Fruit fly (Drosophila melanogaster) whole organism, embryonic: ENCODE results near the gene p38b.
A peak's percentile ranks its signal among the peaks of the same experiment; 100 is the strongest.

ENCODE experiments used
- CG11093 ChIP-seq: fragments of 200-800 bp; sonication (Bioruptor generic); IDR thresholded peaks from 3 replicates; pipeline ENCODE4 v1.3.6; 2022; ENCODE audit warnings: missing biosample characterization, missing genetic modification characterization
- CG11560 ChIP-seq: fragments of 200-800 bp; sonication (Bioruptor generic); IDR thresholded peaks from 3 replicates; pipeline ENCODE4 v1.3.6; 2022; ENCODE audit warnings: missing biosample characterization, missing genetic modification characterization
- CG1233 ChIP-seq: fragments of 200-800 bp; sonication (Bioruptor generic); optimal IDR thresholded peaks from 4 replicates; lab custom pipeline; 2018; ENCODE audit warnings: missing biosample characterization, mild to moderate bottlenecking, missing genetic modification characterization
- CG13424 ChIP-seq: fragments of 200-800 bp; sonication (Bioruptor generic); optimal IDR thresholded peaks from 2 replicates; lab custom pipeline; 2019; ENCODE audit warnings: missing biosample characterization, mild to moderate bottlenecking, missing genetic modification characterization, moderate library complexity
- CG14050 ChIP-seq: fragments of 200-800 bp; sonication (Bioruptor generic); IDR thresholded peaks from 3 replicates; pipeline ENCODE4 v1.3.6; 2022; ENCODE audit warnings: missing biosample characterization, missing genetic modification characterization
- CG14441 ChIP-seq: fragments of 200-800 bp; sonication (Bioruptor generic); IDR thresholded peaks from 2 replicates; pipeline ENCODE4 v1.3.6; 2022; ENCODE audit warnings: missing biosample characterization, missing genetic modification characterization
- CG14710 ChIP-seq: fragments of 200-800 bp; sonication (Bioruptor generic); optimal IDR thresholded peaks from 3 replicates; lab custom pipeline; 2019; ENCODE audit warnings: missing biosample characterization, mild to moderate bottlenecking, missing genetic modification characterization, moderate library complexity
- CG16863 ChIP-seq: fragments of 200-800 bp; sonication (Bioruptor generic); optimal IDR thresholded peaks from 3 replicates; lab custom pipeline; 2016; ENCODE audit warnings: missing biosample characterization, missing genetic modification characterization
- CG2116 ChIP-seq: fragments of 200-800 bp; sonication (Bioruptor generic); optimal IDR thresholded peaks from 3 replicates; lab custom pipeline; 2018; ENCODE audit warnings: missing biosample characterization, mild to moderate bottlenecking, missing genetic modification characterization
- CG2889 ChIP-seq: fragments of 200-800 bp; sonication (Bioruptor generic); IDR thresholded peaks from 3 replicates; pipeline ENCODE4 v1.3.6; 2022; ENCODE audit warnings: missing biosample characterization, missing genetic modification characterization
- CG3407 ChIP-seq: fragments of 200-800 bp; sonication (Bioruptor generic); optimal IDR thresholded peaks from 2 replicates; lab custom pipeline; 2018; ENCODE audit warnings: missing biosample characterization, mild to moderate bottlenecking, missing genetic modification characterization
- CG3847 ChIP-seq: fragments of 200-800 bp; sonication (Bioruptor generic); IDR thresholded peaks from 2 replicates; pipeline ENCODE4 v1.3.6; 2022; ENCODE audit warnings: missing biosample characterization, missing genetic modification characterization
- CG4424 ChIP-seq: fragments of 200-800 bp; sonication (Bioruptor generic); optimal IDR thresholded peaks from 3 replicates; lab custom pipeline; 2016; ENCODE audit warnings: missing biosample characterization, missing genetic modification characterization
- CG6272 ChIP-seq: fragments of 200-800 bp; sonication (Bioruptor generic); IDR thresholded peaks from 2 replicates; pipeline ENCODE4 v1.3.6; 2022; ENCODE audit warnings: missing biosample characterization, missing genetic modification characterization
- CG7987 ChIP-seq: fragments of 200-800 bp; sonication (Bioruptor generic); optimal IDR thresholded peaks from 2 replicates; lab custom pipeline; 2018; ENCODE audit warnings: missing biosample characterization, mild to moderate bottlenecking, missing genetic modification characterization, moderate library complexity
- CG8765 ChIP-seq: fragments of 200-800 bp; sonication (Bioruptor generic); IDR thresholded peaks from 2 replicates; pipeline ENCODE4 v1.3.6; 2022; ENCODE audit warnings: missing biosample characterization, missing genetic modification characterization
- CG9727 ChIP-seq: fragments of 200-800 bp; sonication (Bioruptor generic); optimal IDR thresholded peaks from 3 replicates; lab custom pipeline; 2017; ENCODE audit warnings: missing biosample characterization, mild to moderate bottlenecking, missing genetic modification characterization
- CHES-1-like ChIP-seq: fragments of 200-800 bp; sonication (Bioruptor generic); optimal IDR thresholded peaks from 2 replicates; lab custom pipeline; 2016; ENCODE audit warnings: missing biosample characterization, missing genetic modification characterization
- CrebB ChIP-seq: fragments of 200-800 bp; sonication (Bioruptor generic); optimal IDR thresholded peaks from 3 replicates; lab custom pipeline; 2018; ENCODE audit warnings: missing biosample characterization, mild to moderate bottlenecking, missing genetic modification characterization
- Dbx ChIP-seq: fragments of 200-800 bp; sonication (Bioruptor generic); IDR thresholded peaks from 3 replicates; pipeline ENCODE4 v1.3.6; 2022; ENCODE audit warnings: missing biosample characterization, missing genetic modification characterization
- Eip74EF ChIP-seq, 2 experiments: fragments of 200-800 bp in 1 of 2; fragments of >200 bp in 1 of 2; sonication (Bioruptor generic) in 1 of 2; optimal IDR thresholded peaks; 2 replicates each; lab custom pipeline; 2017 to 2019; ENCODE audit warnings: missing biosample characterization in 2 of 2, missing genetic modification characterization in 2 of 2, mild to moderate bottlenecking in 1 of 2, moderate library complexity in 1 of 2
- Ets97D ChIP-seq: fragments of 200-800 bp; sonication (Bioruptor generic); optimal IDR thresholded peaks from 3 replicates; lab custom pipeline; 2016; ENCODE audit warnings: missing biosample characterization, missing genetic modification characterization
- Fer1 ChIP-seq: fragments of 200-800 bp; sonication (Bioruptor generic); optimal IDR thresholded peaks from 2 replicates; lab custom pipeline; 2017; ENCODE audit warnings: missing biosample characterization, mild to moderate bottlenecking, missing genetic modification characterization
- Fer3 ChIP-seq: fragments of 200-800 bp; sonication (Bioruptor generic); optimal IDR thresholded peaks from 2 replicates; lab custom pipeline; 2018; ENCODE audit warnings: missing biosample characterization, mild to moderate bottlenecking, missing genetic modification characterization, moderate library complexity
- Hand ChIP-seq: fragments of 200-800 bp; sonication (Bioruptor generic); optimal IDR thresholded peaks from 2 replicates; lab custom pipeline; 2017; ENCODE audit warnings: mild to moderate bottlenecking, missing biosample characterization, missing genetic modification reagents, missing genetic modification characterization
- HmgD ChIP-seq: fragments of 200-800 bp; sonication (Bioruptor generic); optimal IDR thresholded peaks from 3 replicates; lab custom pipeline; 2016; ENCODE audit warnings: missing biosample characterization, missing genetic modification characterization
- Hr39 ChIP-seq: fragments of >200 bp; optimal IDR thresholded peaks from 2 replicates; lab custom pipeline; 2017
- MESR4 ChIP-seq: fragments of 200-800 bp; sonication (Bioruptor generic); optimal IDR thresholded peaks from 2 replicates; lab custom pipeline; 2018; ENCODE audit warnings: missing biosample characterization, mild to moderate bottlenecking, missing genetic modification characterization, moderate library complexity
- Med ChIP-seq: fragments of 200-800 bp; sonication (Bioruptor generic); peaks from one replicate; lab custom pipeline; 2016; ENCODE audit warnings: missing biosample characterization, missing genetic modification characterization, mild to moderate bottlenecking, inconsistent platforms, moderate library complexity
- Nf-YB ChIP-seq: fragments of 200-800 bp; sonication (Bioruptor generic); optimal IDR thresholded peaks from 3 replicates; lab custom pipeline; 2019; ENCODE audit warnings: missing biosample characterization, mild to moderate bottlenecking, missing genetic modification characterization, moderate library complexity
- Sry-β ChIP-seq: fragments of 200-800 bp; sonication (Bioruptor generic); optimal IDR thresholded peaks from 2 replicates; lab custom pipeline; 2018; ENCODE audit warnings: missing biosample characterization, mild to moderate bottlenecking, missing genetic modification characterization, moderate library complexity
- Trl ChIP-seq, 3 experiments: fragments of >200 bp in 2 of 3; fragments of 200-800 bp in 1 of 3; sonication (Bioruptor generic) in 1 of 3; optimal IDR thresholded peaks; 2 replicates in 1 of 3; 3 replicates in 2 of 3; lab custom pipeline; 2016 to 2017; ENCODE audit warnings: missing biosample characterization in 1 of 3, missing genetic modification characterization in 1 of 3
- Xbp1 ChIP-seq: fragments of 200-800 bp; sonication (Bioruptor generic); optimal IDR thresholded peaks from 3 replicates; lab custom pipeline; 2016; ENCODE audit warnings: missing biosample characterization, mild to moderate bottlenecking, missing genetic modification characterization
- bbx ChIP-seq: fragments of 200-800 bp; sonication (Bioruptor generic); IDR thresholded peaks from 2 replicates; pipeline ENCODE4 v1.3.6; 2022; ENCODE audit warnings: missing biosample characterization, missing genetic modification characterization; ENCODE audit not compliant: partially characterized antibody
- caup ChIP-seq: fragments of 200-800 bp; sonication (Bioruptor generic); optimal IDR thresholded peaks from 3 replicates; lab custom pipeline; 2017; ENCODE audit warnings: missing biosample characterization, mild to moderate bottlenecking, missing genetic modification characterization, moderate library complexity; ENCODE audit not compliant: severe bottlenecking
- ci ChIP-seq: fragments of 200-800 bp; sonication (Bioruptor generic); IDR thresholded peaks from 3 replicates; pipeline ENCODE4 v1.3.6; 2022; ENCODE audit warnings: missing biosample characterization, missing genetic modification characterization
- dm ChIP-seq: fragments of 200-800 bp; sonication (Bioruptor generic); optimal IDR thresholded peaks from 3 replicates; lab custom pipeline; 2016; ENCODE audit warnings: missing biosample characterization, missing genetic modification characterization
- gfzf ChIP-seq: fragments of 200-800 bp; sonication (Bioruptor generic); optimal IDR thresholded peaks from 2 replicates; lab custom pipeline; 2016; ENCODE audit warnings: missing biosample characterization, mild to moderate bottlenecking, missing genetic modification characterization, moderate library complexity
- her ChIP-seq: fragments of 200-800 bp; sonication (Bioruptor generic); optimal IDR thresholded peaks from 2 replicates; lab custom pipeline; 2016; ENCODE audit warnings: missing biosample characterization, missing genetic modification characterization
- hth ChIP-seq: fragments of >200 bp; optimal IDR thresholded peaks from 2 replicates; lab custom pipeline; 2017; ENCODE audit warnings: inconsistent platforms
- kay ChIP-seq: fragments of 200-800 bp; sonication (Bioruptor generic); optimal IDR thresholded peaks from 2 replicates; lab custom pipeline; 2016; ENCODE audit warnings: missing biosample characterization, missing genetic modification characterization
- nmo ChIP-seq: fragments of 200-800 bp; sonication (Bioruptor generic); optimal IDR thresholded peaks from 2 replicates; lab custom pipeline; 2018; ENCODE audit warnings: missing biosample characterization, mild to moderate bottlenecking, missing genetic modification characterization, moderate library complexity
- odd ChIP-seq: fragments of 200-800 bp; sonication (Bioruptor generic); optimal IDR thresholded peaks from 2 replicates; lab custom pipeline; 2017; ENCODE audit warnings: missing biosample characterization, mild to moderate bottlenecking, missing genetic modification characterization
- onecut ChIP-seq: fragments of 200-800 bp; sonication (Bioruptor generic); IDR thresholded peaks from 2 replicates; pipeline ENCODE4 v1.3.6; 2022; ENCODE audit warnings: missing biosample characterization, missing genetic modification characterization
- peb ChIP-seq: fragments of 200-800 bp; sonication (Bioruptor generic); IDR thresholded peaks from 2 replicates; pipeline ENCODE4 v1.3.6; 2022; ENCODE audit warnings: missing biosample characterization, missing genetic modification characterization
- phol ChIP-seq: fragments of 200-800 bp; sonication (Bioruptor generic); optimal IDR thresholded peaks from 3 replicates; lab custom pipeline; 2018; ENCODE audit warnings: missing biosample characterization, mild to moderate bottlenecking, missing genetic modification characterization, moderate library complexity
- run ChIP-seq: fragments of 200-800 bp; sonication (Bioruptor generic); optimal IDR thresholded peaks from 3 replicates; lab custom pipeline; 2018; ENCODE audit warnings: missing biosample characterization, mild to moderate bottlenecking, missing genetic modification characterization
- sens-2 ChIP-seq: fragments of 200-800 bp; sonication (Bioruptor generic); IDR thresholded peaks from 2 replicates; pipeline ENCODE4 v1.3.6; 2022; ENCODE audit warnings: missing biosample characterization, missing genetic modification characterization
- seq ChIP-seq: fragments of 200-800 bp; sonication (Bioruptor generic); IDR thresholded peaks from 2 replicates; pipeline ENCODE4 v1.3.6; 2022; ENCODE audit warnings: missing biosample characterization, missing genetic modification characterization
- stwl ChIP-seq: fragments of 200-800 bp; sonication (Bioruptor generic); optimal IDR thresholded peaks from 3 replicates; lab custom pipeline; 2018; ENCODE audit warnings: missing biosample characterization, mild to moderate bottlenecking, missing genetic modification characterization, moderate library complexity
- tll ChIP-seq, 2 experiments: fragments of 200-800 bp in 1 of 2; fragments of >200 bp in 1 of 2; sonication (Bioruptor generic) in 1 of 2; optimal IDR thresholded peaks; 2 replicates each; lab custom pipeline; 2017 to 2019; ENCODE audit warnings: missing biosample characterization in 2 of 2, missing genetic modification characterization in 2 of 2, mild to moderate bottlenecking in 1 of 2, moderate library complexity in 1 of 2
- zen ChIP-seq: fragments of 200-800 bp; sonication (Bioruptor generic); optimal IDR thresholded peaks from 3 replicates; lab custom pipeline; 2018; ENCODE audit warnings: missing biosample characterization, mild to moderate bottlenecking, missing genetic modification characterization, moderate library complexity

Gene p38b

DNA sequence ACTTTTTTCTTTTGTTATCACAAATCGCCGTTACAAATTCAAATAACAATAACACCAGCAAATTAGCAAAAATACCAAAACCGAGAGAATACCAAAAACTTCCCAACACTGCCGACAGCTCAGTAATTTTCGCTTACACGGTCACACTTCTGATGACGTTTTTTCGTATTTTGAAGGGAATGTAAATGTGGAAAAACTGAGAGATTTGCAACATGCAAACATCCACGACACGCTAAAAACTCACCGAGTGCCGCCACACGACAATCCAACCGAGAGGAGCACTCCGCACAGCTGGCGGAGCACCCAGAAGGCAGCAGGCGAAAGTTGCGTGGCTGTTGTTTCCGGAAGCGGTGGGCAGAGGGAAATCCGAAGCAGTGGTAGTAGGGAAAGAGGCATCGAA, 12.9 kb downstream of the p38b start, which contains the start of gene Sec71 (continued):
- TF ChIP-seq onecut (GFP tag; lab: Robert Waterston, UW): no peak
- peak; percentile 21 for TF ChIP-seq phol
- TF ChIP-seq CG2889 (GFP tag; lab: Robert Waterston, UW): no peak
- no peak for TF ChIP-seq Fer3 (tag; lab: Kevin White, UChicago)
- peak; percentile 3 for TF ChIP-seq CG16863 (GFP tag; lab: Kevin White, UChicago)
- TF ChIP-seq Hr39 (lab: Kevin White, UChicago): no peak
- no peak for TF ChIP-seq Nf-YB
- no peak for TF ChIP-seq Eip74EF (GFP tag; optimal IDR thresholded peaks at IDR 0.05; lab: Kevin White, UChicago)
- no peak for TF ChIP-seq CG14050 (GFP tag; lab: Robert Waterston, UW)
- TF ChIP-seq Trl (optimal IDR thresholded peaks at IDR 0.05; lab: Kevin White, UChicago): no peak
- TF ChIP-seq Trl (GFP tag; optimal IDR thresholded peaks at IDR 0.05; lab: Kevin White, UChicago): no peak
- TF ChIP-seq zen (tag; lab: Kevin White, UChicago): peak; percentile 4
- no peak for TF ChIP-seq peb (GFP tag; lab: Robert Waterston, UW)
- TF ChIP-seq CG11560 (tag; lab: Robert Waterston, UW): no peak
- TF ChIP-seq kay (GFP tag; lab: Kevin White, UChicago): no peak
- peak; percentile 54 for TF ChIP-seq stwl
- peak; percentile 62 for TF ChIP-seq Ets97D (GFP tag; lab: Kevin White, UChicago)
- TF ChIP-seq nmo: peak; percentile 29
- TF ChIP-seq gfzf (GFP tag; lab: Kevin White, UChicago): peak; percentile 89
- no peak for TF ChIP-seq run (tag; lab: Kevin White, UChicago)
- TF ChIP-seq hth (lab: Kevin White, UChicago): no peak
- TF ChIP-seq sens-2 (GFP tag; lab: Robert Waterston, UW): no peak
- TF ChIP-seq CG3847 (GFP tag; lab: Robert Waterston, UW): peak; percentile 31; the same call in 1 of the 2 replicates
- TF ChIP-seq CG9727 (GFP tag; lab: Kevin White, UChicago): no peak
- no peak for TF ChIP-seq odd (GFP tag; lab: Kevin White, UChicago)
- peak; percentile 13 for TF ChIP-seq dm (GFP tag; lab: Kevin White, UChicago)
- TF ChIP-seq bbx (GFP tag; lab: Robert Waterston, UW): peak; percentile 30; the same call in 1 of the 2 replicates
- no peak for TF ChIP-seq seq (GFP tag; lab: Robert Waterston, UW)
- TF ChIP-seq Dbx: no peak
- peak; percentile 85 for TF ChIP-seq Med (GFP tag; lab: Kevin White, UChicago)
- peak; percentile 45 for TF ChIP-seq CG14710 (tag; lab: Kevin White, UChicago)
- peak; percentile 15 for TF ChIP-seq CHES-1-like
- TF ChIP-seq CG2116 (GFP tag; lab: Kevin White, UChicago): peak; percentile 1
- no peak for TF ChIP-seq Hand (GFP tag; lab: Kevin White, UChicago)
- TF ChIP-seq MESR4 (GFP tag; lab: Kevin White, UChicago): peak; percentile 99
- no peak for TF ChIP-seq CG8765 (GFP tag; lab: Robert Waterston, UW)

DNA sequence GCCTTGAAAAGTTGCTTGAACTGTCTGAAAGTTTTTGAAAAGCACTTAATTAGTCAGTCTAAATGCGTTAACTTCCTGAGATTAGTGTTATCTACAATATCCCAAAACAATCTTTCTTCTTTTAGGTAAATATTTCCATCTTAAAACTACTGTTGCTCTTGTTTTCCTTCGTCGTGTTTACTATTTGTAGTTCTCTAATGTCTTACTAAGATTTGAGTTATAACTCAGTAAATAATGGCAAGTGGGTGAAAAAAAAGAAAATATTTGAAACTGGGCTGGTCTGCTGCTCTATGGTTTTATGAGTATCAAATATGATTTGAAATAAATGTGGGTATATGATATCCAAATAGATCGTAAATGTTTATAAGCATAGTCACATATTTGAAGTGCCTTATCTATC, 20.7 kb downstream of the p38b start:
- TF ChIP-seq MESR4 (GFP tag; lab: Kevin White, UChicago) (no peak), CG7987 (GFP tag; lab: Kevin White, UChicago) (peak; percentile 15), Sry-β (GFP tag; lab: Kevin White, UChicago) (no peak), caup (GFP tag; lab: Kevin White, UChicago) (no peak), Xbp1 (GFP tag; lab: Kevin White, UChicago) (no peak), Fer1 (GFP tag; lab: Kevin White, UChicago) (peak; percentile 35), ci (GFP tag; lab: Robert Waterston, UW) (no peak), HmgD (GFP tag; lab: Kevin White, UChicago) (no peak), tll (GFP tag; optimal IDR thresholded peaks at IDR 0.05; lab: Kevin White, UChicago) (no peak), CrebB (tag; lab: Kevin White, UChicago) (peak; percentile 54), CG13424 (tag; lab: Kevin White, UChicago) (peak; percentile 27), CG14441 (GFP tag; lab: Robert Waterston, UW) (no peak), CG4424 (GFP tag; lab: Kevin White, UChicago) (no peak), CG1233 (GFP tag; lab: Kevin White, UChicago) (peak; percentile 11), CG11093 (GFP tag; lab: Robert Waterston, UW) (no peak), her (no peak), CG3407 (GFP tag; lab: Kevin White, UChicago) (peak; percentile 21), CG6272 (no peak)
